Fruit fly (Drosophila melanogaster) whole organism, wandering third instar larva: ENCODE data around the gene fax.

Source experiments
- Hnf4 ChIP-seq: fragments of 200-800 bp; sonication (Bioruptor generic); optimal IDR thresholded peaks from 2 replicates; lab custom pipeline; 2016; ENCODE audit warnings: missing biosample characterization, mild to moderate bottlenecking, missing genetic modification characterization
- Hr78 ChIP-seq: fragments of >200 bp; optimal IDR thresholded peaks from 2 replicates; lab custom pipeline; 2017; ENCODE audit warnings: missing biosample characterization, missing genetic modification characterization
- Mio ChIP-seq: sonication (Bioruptor generic); optimal IDR thresholded peaks from 2 replicates; lab custom pipeline; 2016; ENCODE audit warnings: missing biosample characterization, missing genetic modification characterization
- N ChIP-seq: fragments of >200 bp; optimal IDR thresholded peaks from 2 replicates; lab custom pipeline; 2018; ENCODE audit warnings: missing biosample characterization, missing external identifiers, missing genetic modification characterization
- dl ChIP-seq, 2 experiments: fragments of 175-275, 200-275 bp in 1 of 2; fragments of 200-275 bp in 1 of 2; sonication (Bioruptor generic); optimal IDR thresholded peaks; lab custom pipeline; 2018; ENCODE audit warnings: mild to moderate bottlenecking in 2 of 2, missing biosample characterization in 2 of 2, missing genetic modification characterization in 2 of 2, moderate library complexity in 2 of 2; ENCODE audit not compliant: partially characterized antibody in 2 of 2, insufficient read depth in 1 of 2
- ey ChIP-seq: fragments of 200-800 bp; sonication (Bioruptor generic); optimal IDR thresholded peaks from 2 replicates; lab custom pipeline; 2016; ENCODE audit warnings: missing biosample characterization, missing genetic modification characterization
- foxo ChIP-seq, 2 experiments: fragments of 200-800 bp; sonication (Bioruptor generic); optimal IDR thresholded peaks; 2 replicates in 1 of 2; 3 replicates in 1 of 2; lab custom pipeline; 2016 to 2017; ENCODE audit warnings: missing biosample characterization in 2 of 2, missing genetic modification characterization in 2 of 2
- lola ChIP-seq: fragments of >200 bp; optimal IDR thresholded peaks from 2 replicates; lab custom pipeline; 2017; ENCODE audit warnings: missing biosample characterization, missing genetic modification characterization
- pan ChIP-seq: fragments of >200 bp; optimal IDR thresholded peaks from 2 replicates; lab custom pipeline; 2017
- psq ChIP-seq: fragments of 200-800 bp; sonication (Bioruptor generic); optimal IDR thresholded peaks from 3 replicates; lab custom pipeline; 2017; ENCODE audit warnings: missing biosample characterization, mild to moderate bottlenecking, missing genetic modification characterization, moderate library complexity
- rgr ChIP-seq: fragments of 200-800 bp; sonication (Bioruptor generic); optimal IDR thresholded peaks from 3 replicates; lab custom pipeline; 2016; ENCODE audit warnings: missing biosample characterization, mild to moderate bottlenecking, missing genetic modification characterization
- tai ChIP-seq: sonication (Bioruptor generic); optimal IDR thresholded peaks from 2 replicates; lab custom pipeline; 2016; ENCODE audit warnings: missing biosample characterization, missing genetic modification characterization
- usp ChIP-seq: fragments of >200 bp; optimal IDR thresholded peaks from 2 replicates; lab custom pipeline; 2017; ENCODE audit warnings: missing biosample characterization, missing genetic modification characterization

dm6 chr3L:16367240-16367639, 44.4 kb downstream of the fax start, which contains the start of gene Cpr72Ec:
- TF ChIP-seq psq (GFP tag; lab: Kevin White, UChicago) = no peak
- no peak for TF ChIP-seq rgr (GFP tag; lab: Kevin White, UChicago)
- TF ChIP-seq foxo (GFP tag; optimal IDR thresholded peaks at IDR 0.05; lab: Kevin White, UChicago) = no peak
- TF ChIP-seq pan (lab: Kevin White, UChicago) = no peak
- no peak for TF ChIP-seq ey (GFP tag; lab: Kevin White, UChicago)
- TF ChIP-seq tai (GFP tag; lab: Kevin White, UChicago) = no peak
- no peak for TF ChIP-seq Hnf4 (GFP tag; lab: Kevin White, UChicago)
- no peak for TF ChIP-seq N (GFP tag; lab: Kevin White, UChicago)
- no peak for TF ChIP-seq usp
- no peak for TF ChIP-seq dl (GFP tag; optimal IDR thresholded peaks at IDR 0.05; lab: Kevin White, UChicago; ENCODE audit: insufficient read depth in 1 of 2, partially characterized antibody in 2 of 2)
- no peak for TF ChIP-seq Mio
- no peak for TF ChIP-seq Hr78 (GFP tag; lab: Kevin White, UChicago)
- no peak for TF ChIP-seq lola (GFP tag; lab: Kevin White, UChicago)
